Fruit fly (Drosophila melanogaster): ENCODE measurements around the gene kdn.

DNA sequence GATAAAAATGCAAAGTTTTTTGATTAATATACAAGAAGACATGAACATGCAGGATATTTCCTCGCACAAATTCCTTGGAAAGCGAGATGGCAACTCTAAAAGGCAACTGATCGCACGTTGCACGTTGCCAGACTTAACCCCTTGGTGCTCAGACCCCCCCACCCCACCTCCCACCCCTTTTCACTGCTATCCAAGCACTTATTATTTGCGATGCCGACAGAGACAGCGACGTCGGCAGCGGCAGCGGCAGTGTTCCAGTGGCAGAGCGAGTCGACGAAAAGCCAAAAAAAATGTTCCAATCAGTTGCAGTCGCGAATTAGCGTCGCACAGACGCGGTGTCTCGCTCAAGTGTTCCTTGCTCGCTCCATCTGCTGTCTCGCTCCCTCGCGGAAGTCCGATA lies 46.8 kb upstream of the kdn start, which contains the start of gene CG3823:
- TF ChIP-seq CG5204 (GFP tag; optimal IDR thresholded peaks at IDR 0.05) (no peak), CG12768 (GFP tag; optimal IDR thresholded peaks at IDR 0.05) (no peak), CG7101 (tag; optimal IDR thresholded peaks at IDR 0.05) (no peak), Mnt (GFP tag; optimal IDR thresholded peaks at IDR 0.05) (no peak), CG14711 (tag; optimal IDR thresholded peaks at IDR 0.05) (no peak)
